Worm (Caenorhabditis elegans) whole organism, late embryonic: ENCODE data around the gene tbx-38.

Experiments used
- dmd-4 ChIP-seq: sonication (generic microtip); optimal IDR thresholded peaks from 2 replicates; lab custom pipeline; 2016; ENCODE audit warnings: borderline replicate concordance, missing genetic modification characterization, missing compliant biosample characterization
- npax-4 ChIP-seq: sonication (generic microtip); optimal IDR thresholded peaks from 2 replicates; lab custom pipeline; 2016; ENCODE audit warnings: missing genetic modification characterization, missing compliant biosample characterization
- pag-3 ChIP-seq: sonication (generic microtip); optimal IDR thresholded peaks from 2 replicates; lab custom pipeline; 2016; ENCODE audit warnings: missing compliant biosample characterization, missing genetic modification characterization, borderline replicate concordance
- pat-9 ChIP-seq: fragments of 200-800 bp; sonication (Bioruptor generic); optimal IDR thresholded peaks from 2 replicates; lab custom pipeline; 2018; ENCODE audit warnings: mild to moderate bottlenecking, missing genetic modification characterization, moderate library complexity, missing compliant biosample characterization
- tbx-2 ChIP-seq: sonication (generic microtip); optimal IDR thresholded peaks from 2 replicates; lab custom pipeline; 2016; ENCODE audit warnings: missing genetic modification characterization, missing compliant biosample characterization

DNA sequence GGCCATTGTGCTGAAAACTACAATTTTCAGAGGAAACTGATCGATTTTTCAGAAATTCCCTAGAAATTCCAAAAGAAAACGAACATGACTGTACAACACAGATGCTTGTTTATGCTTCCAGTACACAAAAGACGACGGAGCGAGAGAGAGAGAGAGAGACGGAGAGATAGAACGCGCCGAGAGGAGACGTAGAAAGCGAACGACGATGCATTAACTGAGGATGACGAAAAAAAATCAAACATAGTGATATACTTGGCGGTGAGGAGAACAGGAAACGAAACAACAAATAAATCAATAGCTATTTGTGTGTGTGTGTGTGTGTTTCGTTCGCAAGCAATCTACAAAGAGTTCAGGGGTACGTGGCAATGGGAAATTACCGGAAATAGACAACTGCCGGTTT is 48.9 kb upstream of the tbx-38 start:
- TF ChIP-seq dmd-4 (tag; lab: Kevin White, UChicago) (no peak), tbx-2 (no peak), pag-3 (tag; lab: Kevin White, UChicago) (no peak), pat-9 (tag; lab: Kevin White, UChicago) (no peak), npax-4 (tag; lab: Kevin White, UChicago) (no peak)
